Worm (Caenorhabditis elegans): ENCODE data around the gene ttbk-4.

Gene ttbk-4

ce11 chrIV:10075034-10075510 lies at the start of gene ttbk-4, which contains the start of gene W01B6.4:
TSS of gene ttbk-4 (minus strand) at chrIV:10075134.
TSS of gene W01B6.4 (plus strand) at chrIV:10075460.
- no peak for TF ChIP-seq ztf-16 (tag; optimal IDR thresholded peaks at IDR 0.05)
- TF ChIP-seq elt-2 (tag; optimal IDR thresholded peaks at IDR 0.05): no peak
- TF ChIP-seq dmd-4 (tag; optimal IDR thresholded peaks at IDR 0.05; ENCODE audit: borderline replicate concordance): no peak
- no peak for TF ChIP-seq ceh-30 (tag; optimal IDR thresholded peaks at IDR 0.05)
- TF ChIP-seq zip-5 (tag; optimal IDR thresholded peaks at IDR 0.05): no peak
- no peak for TF ChIP-seq nhr-11 (tag; optimal IDR thresholded peaks at IDR 0.05)
- TF ChIP-seq ceh-14 (tag; optimal IDR thresholded peaks at IDR 0.05): no peak
- no peak for TF ChIP-seq Y22D7AL.16 (tag; optimal IDR thresholded peaks at IDR 0.05)
- TF ChIP-seq unc-3 (GFP tag; conservative IDR thresholded peaks at IDR 0.05): no peak
- TF ChIP-seq unc-3 (tag; optimal IDR thresholded peaks at IDR 0.05): no peak
- no peak for TF ChIP-seq lim-6 (tag; optimal IDR thresholded peaks at IDR 0.05)
- no peak for TF ChIP-seq ceh-31 (tag; optimal IDR thresholded peaks at IDR 0.05)
- no peak for TF ChIP-seq pqm-1 (tag; optimal IDR thresholded peaks at IDR 0.05)
- TF ChIP-seq ceh-22 (tag; optimal IDR thresholded peaks at IDR 0.05): no peak
- TF ChIP-seq npax-4 (tag; optimal IDR thresholded peaks at IDR 0.05): no peak
- no peak for TF ChIP-seq sox-2 (GFP tag; IDR thresholded peaks at IDR 0.05)
- no peak for TF ChIP-seq madf-2 (tag; optimal IDR thresholded peaks at IDR 0.05)
- no peak for TF ChIP-seq unc-86 (tag; optimal IDR thresholded peaks at IDR 0.05)
- TF ChIP-seq mec-3 (tag; optimal IDR thresholded peaks at IDR 0.05; ENCODE audit: borderline replicate concordance): no peak
- no peak for TF ChIP-seq pat-9 (tag; optimal IDR thresholded peaks at IDR 0.05)
- no peak for TF ChIP-seq hlh-30 (tag; optimal IDR thresholded peaks at IDR 0.05; ENCODE audit: insufficient read depth)

ce11 chrIV:10122205-10122604 lies 47.3 kb upstream of the ttbk-4 start, which contains the start of gene irld-21:
TSS of gene irld-21 (minus strand) at chrIV:10122305.
- TF ChIP-seq ceh-19 (GFP tag; optimal IDR thresholded peaks at IDR 0.05) (no peak), madf-2 (tag; optimal IDR thresholded peaks at IDR 0.05) (no peak), ceh-2 (tag; optimal IDR thresholded peaks at IDR 0.05) (no peak), sox-4 (tag; optimal IDR thresholded peaks at IDR 0.05) (no peak), dve-1 (tag; optimal IDR thresholded peaks at IDR 0.05) (no peak), ceh-14 (tag; optimal IDR thresholded peaks at IDR 0.05) (no peak), C08G9.2 (tag; optimal IDR thresholded peaks at IDR 0.05) (no peak), T23F11.4 (GFP tag; optimal IDR thresholded peaks at IDR 0.05) (no peak), sdc-2 (tag; optimal IDR thresholded peaks at IDR 0.05) (no peak), C38D4.7 (GFP tag; optimal IDR thresholded peaks at IDR 0.05) (no peak), ceh-34 (tag; optimal IDR thresholded peaks at IDR 0.05) (no peak), fkh-6 (tag; optimal IDR thresholded peaks at IDR 0.05) (no peak), Y22D7AL.16 (tag; optimal IDR thresholded peaks at IDR 0.05) (no peak), elt-2 (tag; optimal IDR thresholded peaks at IDR 0.05) (no peak), K02D7.2 (tag; optimal IDR thresholded peaks at IDR 0.05) (no peak)

ce11 chrIV:10116765-10117164 lies 41.8 kb upstream of the ttbk-4 start:
- no peak for TF ChIP-seq fkh-6 (tag; optimal IDR thresholded peaks at IDR 0.05)
- no peak for TF ChIP-seq ahr-1 (tag; optimal IDR thresholded peaks at IDR 0.05)

ce11 chrIV:10115142-10115541 lies 40.2 kb upstream of the ttbk-4 start, which contains the start of gene C04G2.10:
TSS of gene C04G2.10 (plus strand) at chrIV:10115442.
- no peak for TF ChIP-seq sox-2 (GFP tag; IDR thresholded peaks at IDR 0.05)
- TF ChIP-seq ztf-16 (tag; optimal IDR thresholded peaks at IDR 0.05): no peak
- no peak for TF ChIP-seq madf-2 (tag; optimal IDR thresholded peaks at IDR 0.05)
- no peak for TF ChIP-seq T23F11.4 (GFP tag; optimal IDR thresholded peaks at IDR 0.05)
- TF ChIP-seq zip-5 (tag; optimal IDR thresholded peaks at IDR 0.05): no peak
- no peak for TF ChIP-seq eyg-1 (tag; optimal IDR thresholded peaks at IDR 0.05)
- no peak for TF ChIP-seq lin-11 (tag; optimal IDR thresholded peaks at IDR 0.05)
- TF ChIP-seq ceh-30 (tag; optimal IDR thresholded peaks at IDR 0.05): no peak
- TF ChIP-seq fkh-10 (GFP tag; optimal IDR thresholded peaks at IDR 0.05): no peak
- TF ChIP-seq ceh-19 (GFP tag; optimal IDR thresholded peaks at IDR 0.05): no peak
- TF ChIP-seq ets-4 (tag; optimal IDR thresholded peaks at IDR 0.05): no peak
- no peak for TF ChIP-seq hlh-13 (GFP tag; optimal IDR thresholded peaks at IDR 0.05)
- no peak for TF ChIP-seq pax-1 (tag; optimal IDR thresholded peaks at IDR 0.05)
- TF ChIP-seq pros-1 (tag; optimal IDR thresholded peaks at IDR 0.05): no peak
- no peak for TF ChIP-seq hlh-6 (tag; optimal IDR thresholded peaks at IDR 0.05)
- TF ChIP-seq syd-9 (tag; optimal IDR thresholded peaks at IDR 0.05): no peak
- no peak for TF ChIP-seq nfya-1 (tag; optimal IDR thresholded peaks at IDR 0.05)
- TF ChIP-seq ref-2 (tag; optimal IDR thresholded peaks at IDR 0.05): no peak
- no peak for TF ChIP-seq pat-9 (tag; optimal IDR thresholded peaks at IDR 0.05)

Data from whole organism, late embryonic.